Fruit fly (Drosophila melanogaster) whole organism, embryonic: ENCODE results near the gene ph-d.

Experiments used
- CG10321 ChIP-seq: fragments of 200-800 bp; sonication (Bioruptor generic); IDR thresholded peaks from 2 replicates; pipeline ENCODE4 v1.3.6; 2022; ENCODE audit warnings: missing biosample characterization, missing genetic modification characterization
- CG12659 ChIP-seq: fragments of 200-800 bp; sonication (Bioruptor generic); optimal IDR thresholded peaks from 3 replicates; lab custom pipeline; 2017; ENCODE audit warnings: mild to moderate bottlenecking, missing biosample characterization, missing genetic modification reagents, missing genetic modification characterization
- CG13296 ChIP-seq: fragments of 200-800 bp; sonication (Bioruptor generic); optimal IDR thresholded peaks from 3 replicates; lab custom pipeline; 2018; ENCODE audit warnings: missing biosample characterization, mild to moderate bottlenecking, missing genetic modification characterization
- CG13894 ChIP-seq: fragments of 200-800 bp; sonication (Bioruptor generic); optimal IDR thresholded peaks from 3 replicates; lab custom pipeline; 2018; ENCODE audit warnings: missing biosample characterization, mild to moderate bottlenecking, missing genetic modification characterization, moderate library complexity
- CG14050 ChIP-seq: fragments of 200-800 bp; sonication (Bioruptor generic); IDR thresholded peaks from 3 replicates; pipeline ENCODE4 v1.3.6; 2022; ENCODE audit warnings: missing biosample characterization, missing genetic modification characterization
- CG14667 ChIP-seq: fragments of 200-800 bp; sonication (Bioruptor generic); IDR thresholded peaks from 2 replicates; pipeline ENCODE4 v1.3.6; 2022; ENCODE audit warnings: missing biosample characterization, missing genetic modification characterization
- CG1529 ChIP-seq: fragments of 200-800 bp; sonication (Bioruptor generic); optimal IDR thresholded peaks from 3 replicates; lab custom pipeline; 2018; ENCODE audit warnings: missing biosample characterization, missing genetic modification characterization
- CG15479 ChIP-seq: fragments of 200-800 bp; sonication (Bioruptor generic); optimal IDR thresholded peaks from 3 replicates; lab custom pipeline; 2019; ENCODE audit warnings: missing biosample characterization, mild to moderate bottlenecking, missing genetic modification characterization, moderate library complexity
- CG16863 ChIP-seq: fragments of 200-800 bp; sonication (Bioruptor generic); optimal IDR thresholded peaks from 3 replicates; lab custom pipeline; 2016; ENCODE audit warnings: missing biosample characterization, missing genetic modification characterization
- CG17328 ChIP-seq: fragments of 200-800 bp; sonication (Bioruptor generic); IDR thresholded peaks from 2 replicates; pipeline ENCODE4 v1.3.6; 2022; ENCODE audit warnings: missing biosample characterization, missing genetic modification characterization
- CG17385 ChIP-seq: fragments of 200-800 bp; sonication (Bioruptor generic); optimal IDR thresholded peaks from 3 replicates; lab custom pipeline; 2018; ENCODE audit warnings: missing biosample characterization, mild to moderate bottlenecking, missing genetic modification characterization
- CG17912 ChIP-seq: fragments of 200-800 bp; sonication (Bioruptor generic); optimal IDR thresholded peaks from 2 replicates; lab custom pipeline; 2018; ENCODE audit warnings: missing biosample characterization, mild to moderate bottlenecking, missing genetic modification characterization
- CG1792 ChIP-seq: fragments of 200-800 bp; sonication (Bioruptor generic); optimal IDR thresholded peaks from 2 replicates; lab custom pipeline; 2016; ENCODE audit warnings: missing biosample characterization, missing genetic modification characterization
- CG32532 ChIP-seq: fragments of 200-800 bp; sonication (Bioruptor generic); IDR thresholded peaks from 2 replicates; pipeline ENCODE4 v1.3.6; 2022; ENCODE audit warnings: missing biosample characterization, missing genetic modification characterization
- CG32767 ChIP-seq: fragments of 200-800 bp; sonication (Bioruptor generic); IDR thresholded peaks from 2 replicates; pipeline ENCODE4 v1.3.6; 2022; ENCODE audit warnings: missing biosample characterization, missing genetic modification characterization
- CG34422 ChIP-seq: fragments of 200-800 bp; sonication (Bioruptor generic); IDR thresholded peaks from 3 replicates; pipeline ENCODE4 v1.3.6; 2022; ENCODE audit warnings: missing biosample characterization, missing genetic modification characterization
- CG5180 ChIP-seq: fragments of 200-800 bp; sonication (Bioruptor generic); optimal IDR thresholded peaks from 3 replicates; lab custom pipeline; 2017; ENCODE audit warnings: missing biosample characterization, missing genetic modification characterization, mild to moderate bottlenecking, moderate library complexity, missing genetic modification reagents
- CG7786 ChIP-seq: fragments of 200-800 bp; sonication (Bioruptor generic); optimal IDR thresholded peaks from 2 replicates; lab custom pipeline; 2016; ENCODE audit warnings: missing biosample characterization, missing genetic modification characterization
- CG7987 ChIP-seq: fragments of 200-800 bp; sonication (Bioruptor generic); optimal IDR thresholded peaks from 2 replicates; lab custom pipeline; 2018; ENCODE audit warnings: missing biosample characterization, mild to moderate bottlenecking, missing genetic modification characterization, moderate library complexity
- CG8281 ChIP-seq: fragments of 200-800 bp; sonication (Bioruptor generic); optimal IDR thresholded peaks from 2 replicates; lab custom pipeline; 2018; ENCODE audit warnings: missing biosample characterization, mild to moderate bottlenecking, missing genetic modification characterization, moderate library complexity
- CG9817 ChIP-seq: fragments of 200-800 bp; sonication (Bioruptor generic); optimal IDR thresholded peaks from 2 replicates; lab custom pipeline; 2018; ENCODE audit warnings: missing biosample characterization, mild to moderate bottlenecking, missing genetic modification characterization, moderate library complexity
- Doc2 ChIP-seq: fragments of 200-800 bp; sonication (Bioruptor generic); IDR thresholded peaks from 2 replicates; pipeline ENCODE4 v1.3.6; 2022; ENCODE audit warnings: missing biosample characterization, missing genetic modification characterization
- Elba2 ChIP-seq: fragments of 200-800 bp; sonication (Bioruptor generic); optimal IDR thresholded peaks from 3 replicates; lab custom pipeline; 2016; ENCODE audit warnings: missing biosample characterization, missing genetic modification characterization
- HLH54F ChIP-seq: fragments of 200-800 bp; sonication (Bioruptor generic); optimal IDR thresholded peaks from 3 replicates; lab custom pipeline; 2016; ENCODE audit warnings: missing biosample characterization, missing genetic modification characterization
- Jarid2 ChIP-seq: fragments of 200-800 bp; sonication (Bioruptor generic); optimal IDR thresholded peaks from 3 replicates; lab custom pipeline; 2017; ENCODE audit warnings: mild to moderate bottlenecking, missing biosample characterization, missing genetic modification reagents, missing genetic modification characterization
- MESR4 ChIP-seq: fragments of 200-800 bp; sonication (Bioruptor generic); optimal IDR thresholded peaks from 2 replicates; lab custom pipeline; 2018; ENCODE audit warnings: missing biosample characterization, mild to moderate bottlenecking, missing genetic modification characterization, moderate library complexity
- PHDP ChIP-seq: fragments of 200-800 bp; sonication (Bioruptor generic); optimal IDR thresholded peaks from 3 replicates; lab custom pipeline; 2018; ENCODE audit warnings: missing biosample characterization, mild to moderate bottlenecking, missing genetic modification characterization, moderate library complexity
- Taf1 ChIP-seq: fragments of 200-800 bp; sonication (Bioruptor generic); IDR thresholded peaks from 2 replicates; pipeline ENCODE4 v1.3.6; 2022; ENCODE audit warnings: missing biosample characterization, missing genetic modification characterization
- cato ChIP-seq: fragments of 200-800 bp; sonication (Bioruptor generic); optimal IDR thresholded peaks from 2 replicates; lab custom pipeline; 2016; ENCODE audit warnings: missing biosample characterization, missing genetic modification characterization, borderline replicate concordance
- crol ChIP-seq: fragments of 200-800 bp; sonication (Bioruptor generic); IDR thresholded peaks from 2 replicates; pipeline ENCODE4 v1.3.6; 2022; ENCODE audit warnings: missing biosample characterization, missing genetic modification characterization
- cwo ChIP-seq: fragments of 200-800 bp; sonication (Bioruptor generic); optimal IDR thresholded peaks from 3 replicates; lab custom pipeline; 2017; ENCODE audit warnings: missing biosample characterization, missing genetic modification characterization, mild to moderate bottlenecking, moderate library complexity, missing genetic modification reagents
- dm ChIP-seq: fragments of 200-800 bp; sonication (Bioruptor generic); optimal IDR thresholded peaks from 3 replicates; lab custom pipeline; 2016; ENCODE audit warnings: missing biosample characterization, missing genetic modification characterization
- fd102C ChIP-seq: fragments of 200-800 bp; sonication (Bioruptor generic); optimal IDR thresholded peaks from 2 replicates; lab custom pipeline; 2018; ENCODE audit warnings: missing biosample characterization, mild to moderate bottlenecking, missing genetic modification characterization, moderate library complexity
- gce ChIP-seq: fragments of 200-800 bp; sonication (Bioruptor generic); IDR thresholded peaks from 3 replicates; pipeline ENCODE4 v1.3.6; 2022; ENCODE audit warnings: missing biosample characterization, missing genetic modification characterization
- gcm ChIP-seq: fragments of 200-800 bp; sonication (Bioruptor generic); optimal IDR thresholded peaks from 2 replicates; lab custom pipeline; 2019; ENCODE audit warnings: missing biosample characterization, mild to moderate bottlenecking, missing genetic modification characterization, moderate library complexity
- h ChIP-seq: fragments of >200 bp; optimal IDR thresholded peaks from 2 replicates; lab custom pipeline; 2017
- jumu ChIP-seq: fragments of 200-800 bp; sonication (Bioruptor generic); optimal IDR thresholded peaks from 3 replicates; lab custom pipeline; 2016; ENCODE audit warnings: missing biosample characterization, missing genetic modification characterization
- klu ChIP-seq: fragments of 200-800 bp; sonication (Bioruptor generic); IDR thresholded peaks from 2 replicates; pipeline ENCODE4 v1.3.6; 2022; ENCODE audit warnings: missing biosample characterization, missing genetic modification characterization
- kni ChIP-seq: fragments of 200-800 bp; sonication (Bioruptor generic); optimal IDR thresholded peaks from 3 replicates; lab custom pipeline; 2017; ENCODE audit warnings: mild to moderate bottlenecking, missing biosample characterization, missing genetic modification reagents, missing genetic modification characterization
- peb ChIP-seq: fragments of 200-800 bp; sonication (Bioruptor generic); IDR thresholded peaks from 2 replicates; pipeline ENCODE4 v1.3.6; 2022; ENCODE audit warnings: missing biosample characterization, missing genetic modification characterization
- pfk ChIP-seq: fragments of 200-800 bp; sonication (Bioruptor generic); optimal IDR thresholded peaks from 2 replicates; lab custom pipeline; 2018; ENCODE audit warnings: missing biosample characterization, mild to moderate bottlenecking, missing genetic modification characterization, moderate library complexity
- salm ChIP-seq: fragments of 200-800 bp; sonication (Bioruptor generic); optimal IDR thresholded peaks from 2 replicates; lab custom pipeline; 2018; ENCODE audit warnings: missing biosample characterization, mild to moderate bottlenecking, missing genetic modification characterization
- sens ChIP-seq: fragments of 200-800 bp; sonication (Bioruptor generic); peaks from one replicate; lab custom pipeline; 2016; ENCODE audit warnings: missing biosample characterization, missing genetic modification characterization
- shn ChIP-seq: fragments of 200-800 bp; sonication (Bioruptor generic); optimal IDR thresholded peaks from 3 replicates; lab custom pipeline; 2016; ENCODE audit warnings: missing biosample characterization, missing genetic modification characterization
- slbo ChIP-seq: fragments of 200-800 bp; sonication (Bioruptor generic); IDR thresholded peaks from 2 replicates; pipeline ENCODE4 v1.3.6; 2022; ENCODE audit warnings: missing biosample characterization, missing genetic modification characterization
- ssp ChIP-seq: fragments of 200-800 bp; sonication (Bioruptor generic); IDR thresholded peaks from 2 replicates; pipeline ENCODE4 v1.3.6; 2022; ENCODE audit warnings: missing biosample characterization, missing genetic modification characterization
- sug ChIP-seq: fragments of 200-800 bp; optimal IDR thresholded peaks from 2 replicates; lab custom pipeline; 2019; ENCODE audit warnings: missing biosample characterization, mild to moderate bottlenecking, missing genetic modification characterization, moderate library complexity
- ttk ChIP-seq: fragments of 200-800 bp; sonication (Bioruptor generic); IDR thresholded peaks from 2 replicates; pipeline ENCODE4 v2.1.2; 2022; ENCODE audit warnings: missing biosample characterization, missing genetic modification characterization

ph-d gene

DNA sequence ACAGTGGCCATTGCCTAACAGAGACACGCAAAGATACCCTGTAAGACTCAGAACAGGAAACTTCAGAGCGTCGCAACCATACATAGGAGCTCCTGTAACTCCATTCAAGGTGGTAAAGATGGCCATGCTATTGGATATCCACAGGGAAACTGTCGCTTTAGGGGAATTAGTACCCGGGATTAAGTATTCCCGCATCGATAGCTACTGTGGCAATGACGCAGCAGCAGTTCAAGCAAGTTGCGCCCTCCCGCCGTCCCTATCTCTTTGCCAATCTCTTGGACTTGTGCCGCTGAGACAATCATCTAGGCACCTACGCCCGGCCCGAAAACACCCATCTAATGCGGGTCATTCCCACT is 52.4 kb downstream of the ph-d start (continued):
- TF ChIP-seq CG8281 (tag; lab: Kevin White, UChicago) (peak; percentile 13), gcm (GFP tag; lab: Kevin White, UChicago) (peak; percentile 56), gce (GFP tag; lab: Robert Waterston, UW) (peak; percentile 57; the same call in 2 of the 3 replicates), CG5180 (peak; percentile 38), CG7987 (GFP tag; lab: Kevin White, UChicago) (peak; percentile 42), klu (GFP tag; lab: Robert Waterston, UW) (peak; percentile 60), CG32767 (GFP tag; lab: Robert Waterston, UW) (peak; percentile 49; the same call in 1 of the 2 replicates), peb (0 out of 2 replicates have a peak, but pooled peaks have one; percentile 33), CG17328 (GFP tag; lab: Robert Waterston, UW) (peak; percentile 55; the same call in 1 of the 2 replicates), HLH54F (GFP tag; lab: Kevin White, UChicago) (peak; percentile 53), CG17912 (GFP tag; lab: Kevin White, UChicago) (peak; percentile 5), CG17385 (GFP tag; lab: Kevin White, UChicago) (peak; percentile 53), Jarid2 (peak; percentile 11), fd102C (GFP tag; lab: Kevin White, UChicago) (no peak), CG32532 (GFP tag; lab: Robert Waterston, UW) (peak; percentile 79), CG10321 (GFP tag; lab: Robert Waterston, UW) (no peak), CG13296 (GFP tag; lab: Kevin White, UChicago) (peak; percentile 68), CG15479 (peak; percentile 53), pfk (no peak), Doc2 (GFP tag; lab: Robert Waterston, UW) (peak; percentile 14; the same call in 1 of the 2 replicates), MESR4 (GFP tag; lab: Kevin White, UChicago) (no peak), dm (GFP tag; lab: Kevin White, UChicago) (no peak), CG16863 (GFP tag; lab: Kevin White, UChicago) (peak; percentile 56), shn (GFP tag; lab: Kevin White, UChicago) (peak; percentile 55), CG34422 (GFP tag; lab: Robert Waterston, UW) (peak; percentile 66; the same call in 2 of the 3 replicates), kni (GFP tag; lab: Kevin White, UChicago) (peak; percentile 42), sug (tag; lab: Kevin White, UChicago) (peak; percentile 66), ttk (GFP tag; lab: Robert Waterston, UW) (peak; percentile 66), CG1792 (peak; percentile 25), Elba2 (GFP tag; lab: Kevin White, UChicago) (no peak), jumu (GFP tag; lab: Kevin White, UChicago) (peak; percentile 62), CG9817 (tag; lab: Kevin White, UChicago) (peak; percentile 64), cato (GFP tag; lab: Kevin White, UChicago) (no peak), CG7786 (GFP tag; lab: Kevin White, UChicago) (peak; percentile 47), CG13894 (tag; lab: Kevin White, UChicago) (peak; percentile 40), slbo (GFP tag; lab: Robert Waterston, UW) (peak; percentile 76), cwo (GFP tag; lab: Kevin White, UChicago) (peak; percentile 65), CG12659 (peak; percentile 54), CG14050 (GFP tag; lab: Robert Waterston, UW) (no peak), ssp (GFP tag; lab: Robert Waterston, UW) (peak; percentile 51; the same call in 1 of the 2 replicates), sens (GFP tag; lab: Kevin White, UChicago) (peak; percentile 79), salm (tag; lab: Kevin White, UChicago) (peak; percentile 35), Taf1 (GFP tag; lab: Robert Waterston, UW) (peak; percentile 66), crol (GFP tag; lab: Robert Waterston, UW) (peak; percentile 28; the same call in 1 of the 2 replicates), h (no peak), CG14667 (GFP tag; lab: Robert Waterston, UW) (peak; percentile 31; the same call in 1 of the 2 replicates), PHDP (tag; lab: Kevin White, UChicago) (peak; percentile 55), CG1529 (GFP tag; lab: Kevin White, UChicago) (no peak)
